Worm (Caenorhabditis elegans): ENCODE results near the gene C43D7.8.

The C43D7.8 gene

ce11 chrV:19288073-19288805 is 23.1 kb downstream of the C43D7.8 start, which contains the start of the genes F55C9.3 and fbxb-57:
F55C9.3 (minus strand) TSS chrV:19288173.
fbxb-57 (plus strand) TSS chrV:19288755.
- TF ChIP-seq rpc-1 (optimal IDR thresholded peaks at IDR 0.05) (no peak), rpc-1 (tag; optimal IDR thresholded peaks at IDR 0.05) (no peak), nhr-179 (tag; optimal IDR thresholded peaks at IDR 0.05) (no peak)

ce11 chrV:19285921-19286320 is 25.4 kb downstream of the C43D7.8 start:
- TF ChIP-seq ceh-40 (GFP tag; IDR thresholded peaks at IDR 0.05), result no peak
- no peak for TF ChIP-seq Y79H2A.3 (GFP tag; conservative IDR thresholded peaks at IDR 0.05)
- no peak for TF ChIP-seq ztf-25 (GFP tag; IDR thresholded peaks at IDR 0.05)
- no peak for TF ChIP-seq cebp-2 (GFP tag; IDR thresholded peaks at IDR 0.05)
- no peak for TF ChIP-seq nhr-120 (GFP tag; IDR thresholded peaks at IDR 0.05)
- no peak for TF ChIP-seq F49E8.2 (tag; optimal IDR thresholded peaks at IDR 0.05; ENCODE audit: insufficient read depth)
- no peak for TF ChIP-seq zim-3 (tag; optimal IDR thresholded peaks at IDR 0.05)
- TF ChIP-seq lin-40 (tag; optimal IDR thresholded peaks at IDR 0.05), result no peak
- no peak for TF ChIP-seq nfya-2 (GFP tag; IDR thresholded peaks at IDR 0.05)
- TF ChIP-seq ceh-91 (GFP tag; IDR thresholded peaks at IDR 0.05), result no peak

- TF ChIP-seq K12H6.12 (tag; optimal IDR thresholded peaks at IDR 0.05) (no peak), lin-54 (GFP tag; optimal IDR thresholded peaks at IDR 0.05) (no peak), ceh-58 (GFP tag; IDR thresholded peaks at IDR 0.05) (no peak), madf-6 (GFP tag; IDR thresholded peaks at IDR 0.05) (no peak), F55B11.4 (tag; optimal IDR thresholded peaks at IDR 0.05; ENCODE audit: borderline replicate concordance, insufficient read depth) (no peak), mcd-1 (GFP tag; IDR thresholded peaks at IDR 0.05) (no peak), madf-10 (tag; optimal IDR thresholded peaks at IDR 0.05) (no peak), egl-18 (GFP tag; IDR thresholded peaks at IDR 0.05) (no peak), F10E7.11 (tag; optimal IDR thresholded peaks at IDR 0.05) (no peak), F22D6.2 (tag; optimal IDR thresholded peaks at IDR 0.05) (no peak), aptf-3 (GFP tag; IDR thresholded peaks at IDR 0.05) (no peak), ccch-3 (GFP tag; optimal IDR thresholded peaks at IDR 0.05) (no peak), madf-8 (GFP tag; conservative IDR thresholded peaks at IDR 0.05) (no peak)
Observed at ce11 chrV:19282314-19282713, 29.0 kb downstream of the C43D7.8 start, which contains the start of gene fbxb-117. fbxb-117 (plus strand) TSS chrV:19282614.

ce11 chrV:19279888-19280287 is 31.4 kb downstream of the C43D7.8 start, which contains the start of gene F21D9.8:
F21D9.8 (minus strand) TSS chrV:19279988.
- no peak for TF ChIP-seq C17E4.6 (GFP tag; IDR thresholded peaks at IDR 0.05)
- TF ChIP-seq nhr-90 (tag; optimal IDR thresholded peaks at IDR 0.05), result no peak
- TF ChIP-seq rpc-1 (optimal IDR thresholded peaks at IDR 0.05), result no peak
- TF ChIP-seq rpc-1 (tag; optimal IDR thresholded peaks at IDR 0.05), result no peak
- no peak for TF ChIP-seq hsf-1 (GFP tag; IDR thresholded peaks at IDR 0.05)
- TF ChIP-seq C06A6.2 (GFP tag; conservative IDR thresholded peaks at IDR 0.05), result no peak
- TF ChIP-seq unc-130 (GFP tag; optimal IDR thresholded peaks at IDR 0.05), result no peak
- TF ChIP-seq zim-3 (tag; optimal IDR thresholded peaks at IDR 0.05), result no peak
- TF ChIP-seq K11D2.4 (GFP tag; IDR thresholded peaks at IDR 0.05), result no peak
- no peak for TF ChIP-seq lag-1 (GFP tag; IDR thresholded peaks at IDR 0.05)
- TF ChIP-seq ztf-26 (tag; optimal IDR thresholded peaks at IDR 0.05), result no peak
- no peak for TF ChIP-seq let-526 (GFP tag; IDR thresholded peaks at IDR 0.05)
- TF ChIP-seq lin-54 (GFP tag; optimal IDR thresholded peaks at IDR 0.05), result no peak
- no peak for TF ChIP-seq D2030.7 (GFP tag; IDR thresholded peaks at IDR 0.05)
- no peak for TF ChIP-seq madf-3 (GFP tag; IDR thresholded peaks at IDR 0.05)
- no peak for TF ChIP-seq hlh-12 (tag; optimal IDR thresholded peaks at IDR 0.05)
- TF ChIP-seq ccch-3 (GFP tag; optimal IDR thresholded peaks at IDR 0.05), result no peak
- no peak for TF ChIP-seq unc-62 (GFP tag; optimal IDR thresholded peaks at IDR 0.05)
- TF ChIP-seq aptf-3 (GFP tag; IDR thresholded peaks at IDR 0.05), result no peak

Data from whole organism, young adult.